Fruit fly (Drosophila melanogaster): ENCODE data around the gene CG7715.

DNA sequence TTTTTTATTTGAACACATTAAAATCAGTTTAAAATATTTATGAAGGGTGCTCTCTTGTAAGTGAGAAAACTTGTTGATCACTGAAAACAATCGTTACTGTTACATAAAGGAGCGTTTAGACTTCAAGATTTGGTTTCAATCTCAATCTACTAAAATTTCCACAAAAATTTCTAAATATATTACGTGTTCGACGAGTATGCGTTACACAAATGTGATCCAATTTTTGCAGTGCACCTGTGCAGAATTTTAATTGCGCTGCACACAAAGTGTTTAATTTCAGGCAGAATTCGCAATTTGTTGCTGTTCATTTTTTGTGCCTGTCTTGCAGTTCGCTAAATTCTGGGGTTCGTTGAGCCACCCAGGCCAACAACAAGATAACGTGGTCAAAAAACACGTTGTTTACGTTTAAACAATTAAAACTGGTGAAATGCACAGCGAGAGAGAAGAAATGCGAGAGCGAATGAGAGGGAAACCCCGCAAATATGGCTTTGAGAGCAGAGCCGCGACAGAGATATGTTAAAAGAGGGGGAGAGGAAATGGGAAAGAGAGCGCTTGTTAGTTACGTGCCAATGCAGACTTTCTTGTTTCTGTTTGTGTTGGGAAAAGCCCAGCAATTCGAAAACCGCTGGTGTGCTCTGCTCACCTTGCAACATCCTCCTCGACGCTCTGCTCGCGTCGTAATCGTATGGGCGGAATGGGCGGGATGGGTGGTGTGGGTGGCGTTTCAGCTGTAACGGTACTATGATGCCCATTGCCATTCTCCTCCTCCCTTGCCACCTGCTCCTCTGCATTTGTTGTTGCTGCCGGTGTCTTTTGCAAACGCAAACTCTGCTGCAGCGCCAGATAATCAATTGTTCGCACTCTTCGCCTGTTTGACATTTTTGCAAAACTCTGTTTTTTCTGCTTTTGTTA is 14.3 kb upstream of the CG7715 start:
- no peak for TF ChIP-seq CG9139 (GFP tag; optimal IDR thresholded peaks at IDR 0.05)
- TF ChIP-seq CG7368 (GFP tag; optimal IDR thresholded peaks at IDR 0.05), result no peak
- peak; percentile 64 for TF ChIP-seq CG15336 (GFP tag; IDR thresholded peaks at IDR 0.05)
- peak; percentile 45 for TF ChIP-seq Ets21C (GFP tag; optimal IDR thresholded peaks at IDR 0.05)
- TF ChIP-seq CG6808 (GFP tag; optimal IDR thresholded peaks at IDR 0.05), result no peak

Data from whole organism, prepupa.